Fruit fly (Drosophila melanogaster) whole organism, pupa: ENCODE data around the gene Arc42.

Experiments
- CG10348 ChIP-seq: fragments of 200-800 bp; sonication (Bioruptor generic); IDR thresholded peaks from 2 replicates; pipeline ENCODE4 v1.3.6; 2022; ENCODE audit warnings: missing biosample characterization, missing genetic modification characterization
- CG12605 ChIP-seq: fragments of 200-800 bp; sonication (Bioruptor generic); IDR thresholded peaks from 2 replicates; pipeline ENCODE4 v1.3.6; 2022; ENCODE audit warnings: missing biosample characterization, missing genetic modification characterization
- CG13204 ChIP-seq: fragments of 200-800 bp; sonication (Bioruptor generic); optimal IDR thresholded peaks from 2 replicates; lab custom pipeline; 2018; ENCODE audit warnings: missing biosample characterization, mild to moderate bottlenecking, missing genetic modification characterization, moderate library complexity
- CG14655 ChIP-seq: fragments of 200-800 bp; sonication (Bioruptor generic); optimal IDR thresholded peaks from 3 replicates; lab custom pipeline; 2017; ENCODE audit warnings: mild to moderate bottlenecking, missing biosample characterization, missing genetic modification reagents, missing genetic modification characterization
- CG15710 ChIP-seq: fragments of 200-800 bp; sonication (Bioruptor generic); optimal IDR thresholded peaks from 2 replicates; lab custom pipeline; 2018; ENCODE audit warnings: missing biosample characterization, mild to moderate bottlenecking, missing genetic modification characterization, moderate library complexity
- CG17806 ChIP-seq: fragments of 200-800 bp; sonication (Bioruptor generic); optimal IDR thresholded peaks from 2 replicates; lab custom pipeline; 2018; ENCODE audit warnings: missing biosample characterization, mild to moderate bottlenecking, missing genetic modification characterization, moderate library complexity
- CG32121 ChIP-seq: fragments of 200-800 bp; sonication (Bioruptor generic); IDR thresholded peaks from 2 replicates; pipeline ENCODE4 v1.3.6; 2022; ENCODE audit warnings: missing biosample characterization, missing genetic modification characterization
- CG34367 ChIP-seq: fragments of 200-800 bp; sonication (Bioruptor generic); optimal IDR thresholded peaks from 2 replicates; lab custom pipeline; 2018; ENCODE audit warnings: missing biosample characterization, mild to moderate bottlenecking, missing genetic modification characterization
- CG4496 ChIP-seq: fragments of 200-800 bp; sonication (Bioruptor generic); IDR thresholded peaks from 3 replicates; pipeline ENCODE4 v1.3.6; 2022; ENCODE audit warnings: missing biosample characterization, missing genetic modification characterization
- CG8159 ChIP-seq: fragments of 200-800 bp; sonication (Bioruptor generic); optimal IDR thresholded peaks from 3 replicates; lab custom pipeline; 2018; ENCODE audit warnings: missing biosample characterization, mild to moderate bottlenecking, missing genetic modification characterization, moderate library complexity
- CG8301 ChIP-seq: fragments of 200-800 bp; sonication (Bioruptor generic); optimal IDR thresholded peaks from 2 replicates; lab custom pipeline; 2018; ENCODE audit warnings: missing biosample characterization, mild to moderate bottlenecking, missing genetic modification characterization
- CG9948 ChIP-seq: fragments of 200-800 bp; sonication (Bioruptor generic); optimal IDR thresholded peaks from 2 replicates; lab custom pipeline; 2018; ENCODE audit warnings: missing biosample characterization, mild to moderate bottlenecking, missing genetic modification characterization, moderate library complexity
- D1 ChIP-seq: fragments of 200-800 bp; sonication (Bioruptor generic); optimal IDR thresholded peaks from 2 replicates; lab custom pipeline; 2018; ENCODE audit warnings: missing biosample characterization, mild to moderate bottlenecking, missing genetic modification characterization, moderate library complexity
- EcR ChIP-seq: fragments of 200-800 bp; sonication (Bioruptor generic); optimal IDR thresholded peaks from 3 replicates; lab custom pipeline; 2019; ENCODE audit warnings: missing biosample characterization, missing genetic modification characterization, mild to moderate bottlenecking, moderate library complexity, missing genetic modification reagents
- Ets98B ChIP-seq: fragments of 200-800 bp; sonication (Bioruptor generic); IDR thresholded peaks from 2 replicates; pipeline ENCODE4 v1.3.6; 2022; ENCODE audit warnings: missing biosample characterization, missing genetic modification characterization
- Pif1A ChIP-seq: fragments of 200-800 bp; sonication (Bioruptor generic); optimal IDR thresholded peaks from 3 replicates; lab custom pipeline; 2016; ENCODE audit warnings: missing biosample characterization, missing genetic modification characterization
- Pif1B ChIP-seq: fragments of 200-800 bp; sonication (Bioruptor generic); optimal IDR thresholded peaks from 3 replicates; lab custom pipeline; 2016; ENCODE audit warnings: missing biosample characterization, missing genetic modification characterization
- Snoo ChIP-seq: fragments of 200-800 bp; sonication (Bioruptor generic); optimal IDR thresholded peaks from 3 replicates; lab custom pipeline; 2017; ENCODE audit warnings: missing biosample characterization, mild to moderate bottlenecking, missing genetic modification characterization, inconsistent platforms
- fd96Ca ChIP-seq: fragments of 200-800 bp; sonication (Bioruptor generic); IDR thresholded peaks from 3 replicates; pipeline ENCODE4 v1.3.6; 2022; ENCODE audit warnings: missing biosample characterization, missing genetic modification characterization
- gl ChIP-seq: fragments of 200-800 bp; sonication (Bioruptor generic); optimal IDR thresholded peaks from 2 replicates; lab custom pipeline; 2018; ENCODE audit warnings: missing biosample characterization, mild to moderate bottlenecking, missing genetic modification characterization
- rn ChIP-seq: fragments of 200-800 bp; sonication (Bioruptor generic); IDR thresholded peaks from 2 replicates; pipeline ENCODE4 v1.3.6; 2022; ENCODE audit warnings: missing biosample characterization, missing genetic modification characterization

The Arc42 gene

DNA sequence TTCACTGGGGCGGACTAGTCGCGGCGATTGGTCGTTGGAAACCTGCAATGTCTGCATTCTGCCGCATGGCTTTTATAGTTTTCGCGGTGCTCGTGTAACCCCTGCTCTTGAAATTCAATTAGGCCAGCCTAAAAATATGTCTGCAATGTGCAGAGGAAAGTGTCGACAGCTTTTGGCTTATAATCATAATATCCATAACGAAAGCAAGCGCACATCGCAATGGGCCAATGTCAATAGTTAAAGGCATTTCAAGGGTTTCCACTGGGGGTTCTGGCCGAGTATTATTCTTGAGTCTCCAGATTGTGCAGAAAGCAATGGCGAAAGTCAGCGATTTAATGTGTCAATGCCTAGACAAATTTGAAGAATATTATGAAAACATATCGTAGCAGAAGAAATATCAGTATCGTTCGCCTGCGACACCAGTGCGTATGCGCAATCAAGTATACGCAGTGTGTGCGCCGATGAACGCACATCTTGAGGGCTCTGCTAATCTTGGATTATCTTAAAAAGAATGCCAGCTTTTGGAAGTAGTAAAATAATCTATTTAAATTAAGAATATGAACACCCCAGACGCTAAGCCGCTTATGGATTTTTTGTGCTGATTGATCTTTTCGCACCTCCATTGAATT lies 10.7 kb downstream of the Arc42 start, which contains the start of gene ninaE:
Gene ninaE (minus strand): TSS at position 51 of the 629 bp plus-strand sequence.
- TF ChIP-seq CG34367 (no peak), CG9948 (no peak), Pif1B (GFP tag; lab: Kevin White, UChicago) (no peak)
- TF ChIP-seq, all 21 proteins: peak for 0

DNA sequence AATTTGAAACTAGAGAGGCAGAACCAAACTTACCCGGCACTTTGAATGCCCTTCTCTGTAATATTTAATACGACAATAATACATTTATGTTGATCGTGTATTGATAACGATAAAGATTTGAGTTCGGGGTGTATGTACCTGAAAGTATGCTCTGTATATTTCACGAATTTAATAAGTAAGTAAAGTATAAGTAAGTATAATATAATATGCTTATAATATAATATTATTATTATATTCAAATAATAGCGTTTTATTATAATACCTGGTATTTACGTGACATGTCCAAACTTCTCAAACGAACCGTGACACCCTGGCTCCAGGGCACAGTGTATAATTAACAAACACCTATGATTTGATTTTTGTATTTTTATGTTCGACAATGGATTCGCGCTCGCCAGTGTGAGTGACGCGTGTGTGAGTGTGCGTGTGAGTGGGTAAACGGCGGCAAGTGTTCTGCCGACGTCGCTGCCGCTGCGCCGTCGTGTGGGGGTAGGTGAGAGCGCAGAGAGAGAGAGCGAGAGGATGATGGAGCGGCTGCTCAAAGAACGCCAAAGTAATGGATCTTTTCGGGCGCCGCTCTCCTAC lies 12.2 kb downstream of the Arc42 start:
- no peak for TF ChIP-seq CG17806 (tag; lab: Kevin White, UChicago)
- no peak for TF ChIP-seq CG9948
- peak; percentile 65 for TF ChIP-seq CG14655 (GFP tag; lab: Kevin White, UChicago)
- TF ChIP-seq Pif1A (GFP tag; lab: Kevin White, UChicago): no peak
- TF ChIP-seq gl: no peak
- TF ChIP-seq CG32121 (GFP tag; lab: Robert Waterston, UW): no peak
- TF ChIP-seq CG10348 (GFP tag; lab: Robert Waterston, UW): no peak
- TF ChIP-seq CG8301: peak; percentile 52
- TF ChIP-seq EcR (GFP tag; lab: Kevin White, UChicago): no peak
- TF ChIP-seq CG8159 (tag; lab: Kevin White, UChicago): peak; percentile 16
- no peak for TF ChIP-seq fd96Ca (GFP tag; lab: Robert Waterston, UW)
- no peak for TF ChIP-seq D1 (tag; lab: Kevin White, UChicago)
- TF ChIP-seq CG12605 (GFP tag; lab: Robert Waterston, UW): no peak
- no peak for TF ChIP-seq CG15710
- TF ChIP-seq Ets98B: no peak; the same call in 1 of the 2 replicates
- 0 out of 3 replicates have a peak, but pooled peaks have one; percentile 7 for TF ChIP-seq CG4496 (GFP tag; lab: Robert Waterston, UW)
- TF ChIP-seq CG34367: no peak
- no peak for TF ChIP-seq Pif1B (GFP tag; lab: Kevin White, UChicago)
- TF ChIP-seq CG13204 (GFP tag; lab: Kevin White, UChicago): no peak
- no peak for TF ChIP-seq rn (GFP tag; lab: Robert Waterston, UW)
- no peak for TF ChIP-seq Snoo
- TF ChIP-seq, all 21 proteins: peak for 4

DNA sequence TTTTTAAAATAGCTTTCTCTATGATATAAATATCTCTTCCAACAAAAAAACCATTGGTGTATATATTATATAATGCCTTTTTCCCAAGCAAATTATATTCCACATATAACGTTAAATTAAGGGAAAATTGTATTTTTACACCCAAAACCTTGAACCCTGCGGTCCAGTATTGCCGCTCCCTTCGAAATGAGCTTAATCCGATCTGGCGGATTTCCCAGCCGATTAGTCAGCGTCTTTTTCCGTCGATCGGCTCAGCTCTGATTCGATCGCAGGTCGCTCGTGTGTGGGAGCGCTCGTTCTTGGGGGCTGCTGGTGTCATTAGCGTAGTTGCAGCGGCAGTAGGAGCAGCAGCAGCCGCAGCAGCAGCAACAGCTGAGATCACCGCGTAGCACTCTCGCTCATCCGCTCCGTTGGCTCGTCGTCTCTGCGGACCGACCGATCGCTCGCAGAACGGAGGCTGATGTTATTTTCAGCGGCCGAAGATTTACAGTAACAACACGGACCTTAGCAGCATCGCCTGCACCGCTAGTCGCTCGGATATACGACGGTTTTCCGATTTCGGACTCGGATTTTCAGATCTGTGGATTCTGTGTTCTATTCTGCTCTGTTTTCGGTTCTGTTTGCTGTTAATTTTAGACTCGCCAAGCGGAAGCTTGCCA lies 12.9 kb downstream of the Arc42 start, which contains the start of gene CG4733:
Gene CG4733 (plus strand): TSS at position 350 of the 659 bp plus-strand sequence.
- TF ChIP-seq Snoo: no peak
- TF ChIP-seq CG9948: no peak
- TF ChIP-seq CG8301: no peak
- TF ChIP-seq CG4496 (GFP tag; lab: Robert Waterston, UW): 0 out of 3 replicates have a peak, but pooled peaks have one; percentile 32
- TF ChIP-seq gl: no peak
- peak; percentile 58 for TF ChIP-seq CG13204 (GFP tag; lab: Kevin White, UChicago)
- TF ChIP-seq rn (GFP tag; lab: Robert Waterston, UW): no peak
- TF ChIP-seq D1 (tag; lab: Kevin White, UChicago): no peak
- no peak for TF ChIP-seq CG8159 (tag; lab: Kevin White, UChicago)
- peak; percentile 14 for TF ChIP-seq CG14655 (GFP tag; lab: Kevin White, UChicago)
- peak; percentile 29; the same call in 1 of the 2 replicates for TF ChIP-seq CG12605 (GFP tag; lab: Robert Waterston, UW)
- TF ChIP-seq Pif1A (GFP tag; lab: Kevin White, UChicago): no peak
- peak; percentile 31; the same call in 1 of the 2 replicates for TF ChIP-seq CG32121 (GFP tag; lab: Robert Waterston, UW)
- no peak for TF ChIP-seq EcR (GFP tag; lab: Kevin White, UChicago)
- no peak for TF ChIP-seq CG34367
- no peak for TF ChIP-seq CG17806 (tag; lab: Kevin White, UChicago)
- no peak for TF ChIP-seq CG15710
- no peak for TF ChIP-seq fd96Ca (GFP tag; lab: Robert Waterston, UW)
- TF ChIP-seq Pif1B (GFP tag; lab: Kevin White, UChicago): no peak
- TF ChIP-seq CG10348 (GFP tag; lab: Robert Waterston, UW): no peak
- no peak; the same call in 1 of the 2 replicates for TF ChIP-seq Ets98B

DNA sequence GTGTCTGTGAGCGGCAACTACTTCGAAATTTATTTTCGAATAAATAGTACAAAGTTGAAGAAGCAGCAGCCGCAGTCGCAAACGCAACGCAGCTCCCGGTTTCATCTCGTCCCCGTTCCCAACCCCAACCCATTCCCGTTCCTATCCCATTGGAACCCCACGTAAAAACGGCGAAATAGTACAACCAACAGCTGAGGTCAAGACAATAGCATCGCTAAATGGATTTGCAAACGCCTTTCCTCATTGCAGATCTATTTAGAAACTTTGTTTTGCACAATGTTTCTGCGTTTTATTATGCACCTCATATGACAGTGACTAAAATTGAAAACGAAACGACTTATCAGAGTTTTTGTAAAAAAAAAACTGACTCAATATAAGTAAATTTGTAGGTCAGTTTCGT lies 13.8 kb downstream of the Arc42 start:
- no peak for TF ChIP-seq CG17806 (tag; lab: Kevin White, UChicago)
- 0 out of 2 replicates have a peak, but pooled peaks have one; percentile 9 for TF ChIP-seq CG32121 (GFP tag; lab: Robert Waterston, UW)
- TF ChIP-seq fd96Ca (GFP tag; lab: Robert Waterston, UW): 0 out of 3 replicates have a peak, but pooled peaks have one; percentile 48

DNA sequence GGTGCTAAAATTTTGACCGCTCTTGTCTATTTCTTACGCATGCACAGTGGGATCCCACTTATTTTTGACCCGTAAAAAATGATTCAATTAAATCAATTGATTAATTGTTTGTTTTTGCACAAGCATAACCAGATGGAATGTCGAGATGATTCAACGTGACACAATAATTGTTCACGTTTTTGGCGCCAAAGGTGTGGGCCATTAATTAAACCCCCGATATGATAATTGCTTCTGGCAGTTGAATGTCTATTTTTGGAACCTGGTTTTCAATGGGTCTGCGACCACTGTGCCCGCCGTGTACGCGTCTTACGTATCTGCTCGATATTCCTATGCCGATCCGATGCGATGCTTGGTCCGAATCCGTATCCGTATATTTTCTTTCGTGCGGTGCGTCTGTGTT lies 14.5 kb downstream of the Arc42 start:
- TF ChIP-seq Ets98B: peak; percentile 44; the same call in 1 of the 2 replicates
- no peak for TF ChIP-seq Pif1B (GFP tag; lab: Kevin White, UChicago)
- TF ChIP-seq gl: no peak
- peak; percentile 75 for TF ChIP-seq CG4496 (GFP tag; lab: Robert Waterston, UW)
- TF ChIP-seq CG15710: no peak
- no peak for TF ChIP-seq CG34367
- TF ChIP-seq rn (GFP tag; lab: Robert Waterston, UW): no peak
- TF ChIP-seq fd96Ca (GFP tag; lab: Robert Waterston, UW): peak; percentile 63
- no peak for TF ChIP-seq Pif1A (GFP tag; lab: Kevin White, UChicago)
- no peak for TF ChIP-seq CG17806 (tag; lab: Kevin White, UChicago)

DNA sequence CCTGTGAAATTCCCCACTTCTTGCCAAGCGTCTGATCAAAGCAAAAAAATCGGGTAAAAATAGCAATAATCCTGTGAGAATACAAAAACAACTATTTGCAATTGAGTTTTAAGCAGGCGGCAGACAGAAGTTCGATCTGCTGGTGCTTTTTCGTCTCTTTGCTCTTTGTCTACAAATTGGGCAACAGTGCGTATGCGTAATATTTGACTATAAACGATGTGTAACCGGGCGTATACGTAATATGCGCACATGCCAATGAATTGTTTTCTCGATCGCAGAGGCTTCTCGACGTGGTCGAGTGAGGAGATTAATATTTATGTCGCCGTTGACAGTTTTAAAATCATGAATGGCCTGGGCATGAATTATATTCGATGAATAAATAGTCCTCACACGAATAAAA lies 17.8 kb downstream of the Arc42 start:
- no peak for TF ChIP-seq CG8301
- TF ChIP-seq, all 21 proteins: peak for 0
